Worm (Caenorhabditis elegans) whole organism, L2 larva: ENCODE results near the gene atgp-2.

ENCODE experiments used
- blmp-1 ChIP-seq: sonication (generic microtip); optimal IDR thresholded peaks from 2 replicates; lab custom pipeline; 2017; ENCODE audit warnings: missing genetic modification characterization, mild to moderate bottlenecking, missing compliant biosample characterization, antibody characterized with exemption, moderate library complexity; ENCODE audit not compliant: insufficient read depth
- ceh-16 ChIP-seq: fragments of 150-350 bp; optimal IDR thresholded peaks from 2 replicates; lab custom pipeline; 2014; ENCODE audit warnings: missing biosample characterization, missing genetic modification characterization
- dmd-4 ChIP-seq: sonication (generic microtip); optimal IDR thresholded peaks from 2 replicates; lab custom pipeline; 2017; ENCODE audit warnings: missing biosample characterization, missing genetic modification characterization
- elt-3 ChIP-seq: sonication (generic microtip); optimal IDR thresholded peaks from 2 replicates; lab custom pipeline; 2017; ENCODE audit warnings: missing biosample characterization, missing genetic modification characterization
- nhr-11 ChIP-seq: fragments of 150-350 bp; optimal IDR thresholded peaks from 2 replicates; lab custom pipeline; 2014; ENCODE audit warnings: missing biosample characterization, missing genetic modification characterization
- nhr-21 ChIP-seq: fragments of 150-350 bp; optimal IDR thresholded peaks from 2 replicates; lab custom pipeline; 2014; ENCODE audit warnings: missing biosample characterization, missing genetic modification characterization
- nhr-25 ChIP-seq: fragments of 150-350 bp; sonication (generic microtip); optimal IDR thresholded peaks from 3 replicates; lab custom pipeline; 2014; ENCODE audit warnings: missing biosample characterization, missing genetic modification characterization
- unc-55 ChIP-seq: fragments of 150-350 bp; sonication (generic microtip); optimal IDR thresholded peaks from 3 replicates; lab custom pipeline; 2014; ENCODE audit warnings: missing biosample characterization, missing genetic modification reagents, missing genetic modification characterization

DNA sequence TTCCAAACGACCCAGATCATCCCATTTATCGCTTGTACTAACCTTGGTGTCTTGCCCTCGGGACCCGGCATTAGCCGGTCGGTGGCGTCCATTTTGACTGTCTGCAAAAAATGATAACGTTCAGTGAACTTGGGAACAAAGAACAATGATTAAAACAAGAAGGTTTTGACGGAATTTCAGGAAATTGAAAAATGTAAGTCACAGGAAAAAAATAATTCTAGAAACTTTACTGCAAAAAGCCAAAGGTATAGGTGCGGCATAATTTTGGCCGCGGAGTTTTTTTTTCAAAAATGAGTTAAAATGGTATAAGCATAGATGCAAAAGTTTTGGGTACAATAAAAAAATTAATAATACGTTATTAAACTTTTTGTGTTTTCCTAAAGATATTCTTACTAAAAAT lies at the start of gene atgp-2:
- TF ChIP-seq elt-3 (tag; lab: Kevin White, UChicago) (no peak), unc-55 (GFP tag; lab: Kevin White, UChicago) (no peak), nhr-11 (tag; lab: Kevin White, UChicago) (no peak), nhr-21 (tag; lab: Kevin White, UChicago) (no peak), dmd-4 (tag; lab: Kevin White, UChicago) (no peak), ceh-16 (tag; lab: Kevin White, UChicago) (no peak), nhr-25 (tag; lab: Kevin White, UChicago) (no peak), blmp-1 (tag; lab: Kevin White, UChicago) (no peak)
